Fruit fly (Drosophila melanogaster): ENCODE measurements around the gene Ubx.

Gene Ubx

DNA sequence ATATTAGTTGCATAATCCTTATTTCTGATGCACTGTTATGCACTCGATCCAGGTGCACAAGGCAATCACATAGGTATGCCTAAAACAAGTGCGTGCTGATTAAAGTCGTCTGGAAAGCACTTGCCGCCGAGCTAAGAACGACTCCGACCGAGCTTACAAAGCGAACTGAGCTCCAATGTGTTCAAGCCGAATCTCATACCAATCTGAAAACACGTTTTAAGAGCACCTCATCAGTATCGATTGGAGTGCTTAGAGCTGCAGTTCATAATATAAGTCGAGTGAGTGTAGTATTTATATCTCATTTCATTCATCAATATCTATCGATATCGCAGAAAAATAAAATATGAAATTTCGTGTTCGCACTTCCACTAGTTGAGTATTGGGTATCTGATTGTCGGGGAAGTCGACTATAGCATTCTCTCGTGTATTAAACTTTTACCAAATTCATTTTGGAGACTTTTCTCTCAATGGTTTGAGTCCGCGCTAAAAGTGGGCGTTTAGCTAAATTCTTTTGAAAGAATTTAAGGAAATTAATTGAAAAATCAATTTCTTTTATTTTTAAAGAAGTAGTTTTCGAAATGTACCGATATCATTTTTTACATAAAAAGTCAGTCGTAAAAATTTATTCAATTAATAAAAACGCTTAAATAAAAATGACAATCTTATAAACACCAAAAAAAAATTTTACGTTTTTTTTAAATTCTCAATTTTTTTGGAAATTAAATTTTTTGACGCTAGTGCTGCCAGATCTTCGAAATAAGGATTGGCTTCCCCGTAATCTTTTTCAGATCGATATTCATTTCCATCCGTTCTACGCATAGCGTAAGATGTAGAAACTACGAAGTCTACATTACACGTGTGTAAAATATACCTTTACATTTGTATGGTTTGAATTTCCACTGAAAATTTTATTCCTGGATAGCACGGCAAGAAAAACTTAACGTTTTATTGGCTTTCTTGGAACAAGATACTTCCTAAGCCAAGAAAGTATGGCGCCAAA, 78.4 kb downstream of the Ubx start, which contains the start of gene modSP (continued):
- TF ChIP-seq Optix (GFP tag; IDR thresholded peaks at IDR 0.05) (peak; percentile 28; the same call in 1 of the 3 replicates), twi (tag; optimal IDR thresholded peaks at IDR 0.05) (no peak), jing (GFP tag; optimal IDR thresholded peaks at IDR 0.05) (no peak), CG14441 (GFP tag; IDR thresholded peaks at IDR 0.05) (peak; percentile 43; the same call in 1 of the 2 replicates), chinmo (GFP tag; IDR thresholded peaks at IDR 0.05; ENCODE audit: partially characterized antibody) (peak; percentile 91), CG2199 (GFP tag; IDR thresholded peaks at IDR 0.05) (peak; percentile 88), CG11560 (tag; IDR thresholded peaks at IDR 0.05) (peak; percentile 81; the same call in 2 of the 3 replicates), sr (GFP tag; IDR thresholded peaks at IDR 0.05) (no peak; the same call in 2 of the 3 replicates), al (GFP tag; IDR thresholded peaks at IDR 0.05) (0 out of 2 replicates have a peak, but pooled peaks have one; percentile 16), luna (GFP tag; optimal IDR thresholded peaks at IDR 0.05) (no peak), CG10274 (GFP tag; optimal IDR thresholded peaks at IDR 0.05) (peak; percentile 82), CG4617 (GFP tag; optimal IDR thresholded peaks at IDR 0.05; ENCODE audit: borderline replicate concordance) (peak; percentile 17), dati (GFP tag; IDR thresholded peaks at IDR 0.05) (0 out of 2 replicates have a peak, but pooled peaks have one; percentile 12), Doc3 (GFP tag; IDR thresholded peaks at IDR 0.05; ENCODE audit: partially characterized antibody) (peak; percentile 49; the same call in 2 of the 3 replicates), CG1647 (GFP tag; optimal IDR thresholded peaks at IDR 0.05) (no peak), lbe (GFP tag; optimal IDR thresholded peaks at IDR 0.05) (no peak), CG8388 (GFP tag; optimal IDR thresholded peaks at IDR 0.05) (no peak), CG12219 (GFP tag; optimal IDR thresholded peaks at IDR 0.05) (no peak), btn (GFP tag; optimal IDR thresholded peaks at IDR 0.05) (no peak), tll (GFP tag; optimal IDR thresholded peaks at IDR 0.05) (no peak), tx (GFP tag; optimal IDR thresholded peaks at IDR 0.05) (no peak), CG11504 (tag; optimal IDR thresholded peaks at IDR 0.05) (peak; percentile 35), CG31365 (tag; optimal IDR thresholded peaks at IDR 0.05) (peak; percentile 29), sc (optimal IDR thresholded peaks at IDR 0.05) (no peak), sc (GFP tag; optimal IDR thresholded peaks at IDR 0.05) (no peak), CG7786 (GFP tag; optimal IDR thresholded peaks at IDR 0.05) (peak; percentile 39), gem (tag; optimal IDR thresholded peaks at IDR 0.05) (peak; percentile 55), ems (GFP tag; optimal IDR thresholded peaks at IDR 0.05) (peak; percentile 53), Ets65A (GFP tag) (peak; percentile 96), cas (GFP tag; IDR thresholded peaks at IDR 0.05) (no peak), Fer1 (GFP tag; optimal IDR thresholded peaks at IDR 0.05) (no peak), br (optimal IDR thresholded peaks at IDR 0.05) (no peak), ro (GFP tag; IDR thresholded peaks at IDR 0.05) (no peak), bowl (GFP tag; IDR thresholded peaks at IDR 0.05) (no peak), da (GFP tag; optimal IDR thresholded peaks at IDR 0.05) (no peak), ase (GFP tag; IDR thresholded peaks at IDR 0.05) (0 out of 3 replicates have a peak, but pooled peaks have one; percentile 39), Hmx (GFP tag; optimal IDR thresholded peaks at IDR 0.05) (no peak), CG9797 (GFP tag; optimal IDR thresholded peaks at IDR 0.05) (no peak), CG14050 (GFP tag; IDR thresholded peaks at IDR 0.05) (no peak; the same call in 2 of the 3 replicates), grn (GFP tag; optimal IDR thresholded peaks at IDR 0.05) (peak; percentile 69), en (GFP tag; optimal IDR thresholded peaks at IDR 0.05) (no peak), toy (GFP tag; IDR thresholded peaks at IDR 0.05) (no peak), CG9609 (GFP tag; optimal IDR thresholded peaks at IDR 0.05) (peak; percentile 31), pros (GFP tag; optimal IDR thresholded peaks at IDR 0.05) (no peak), Jarid2 (GFP tag; optimal IDR thresholded peaks at IDR 0.05) (peak; percentile 61), Six4 (GFP tag; optimal IDR thresholded peaks at IDR 0.05) (no peak), ham (GFP tag; IDR thresholded peaks at IDR 0.05) (no peak), BtbVII (GFP tag; optimal IDR thresholded peaks at IDR 0.05) (no peak), BEAF-32 (GFP tag; optimal IDR thresholded peaks at IDR 0.05) (peak; percentile 57)

All from whole organism, embryonic.